Worm (Caenorhabditis elegans): ENCODE measurements around the gene srh-167.

- TF ChIP-seq flt-1 (GFP tag; IDR thresholded peaks at IDR 0.05) (no peak), klf-2 (GFP tag; conservative IDR thresholded peaks at IDR 0.05) (no peak), tab-1 (GFP tag; IDR thresholded peaks at IDR 0.05) (no peak), cog-1 (tag; optimal IDR thresholded peaks at IDR 0.05) (no peak), ztf-23 (GFP tag; IDR thresholded peaks at IDR 0.05) (no peak), ref-1 (GFP tag; conservative IDR thresholded peaks at IDR 0.05) (no peak)
Observed at ce11 chrV:16368143-16368542, 34.6 kb downstream of the srh-167 start.
